Fruit fly (Drosophila melanogaster): ENCODE results near the gene Cp7Fc.

Gene Cp7Fc

DNA sequence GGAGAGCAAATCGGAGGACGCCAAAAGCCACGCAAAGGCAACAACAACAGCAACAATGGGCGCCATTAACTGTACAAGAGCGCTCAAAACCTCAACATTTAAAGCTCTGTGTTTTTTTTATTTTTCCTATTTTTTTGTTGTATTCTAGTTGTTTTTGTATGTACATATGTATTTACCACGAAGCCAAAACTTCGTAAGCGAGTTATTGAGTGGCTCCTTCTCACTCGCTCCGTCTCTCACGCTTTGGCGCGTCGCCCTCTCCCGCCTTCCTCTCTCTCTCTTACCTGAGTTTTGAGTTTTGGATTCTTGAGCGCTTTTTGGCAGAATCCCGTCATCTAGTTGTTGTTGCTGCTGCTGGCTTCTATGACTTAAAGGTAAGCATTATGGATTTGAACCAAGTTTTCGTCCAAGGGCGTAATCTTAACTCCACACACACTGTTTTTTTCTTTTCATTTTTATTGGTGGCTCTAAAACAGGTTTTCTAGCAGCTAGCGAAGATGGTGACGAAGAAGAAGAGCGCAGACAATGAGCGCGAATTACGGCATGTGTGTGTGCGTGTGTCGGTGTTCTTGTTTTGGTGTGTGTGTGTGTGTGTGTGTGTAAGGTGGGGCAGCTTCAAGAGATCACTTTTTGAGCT is 41.2 kb downstream of the Cp7Fc start (continued):
- TF ChIP-seq sob (GFP tag; IDR thresholded peaks at IDR 0.05) (no peak), pros (GFP tag; optimal IDR thresholded peaks at IDR 0.05) (peak; percentile 89), Drgx (GFP tag; IDR thresholded peaks at IDR 0.05) (0 out of 2 replicates have a peak, but pooled peaks have one; percentile 18), prd (optimal IDR thresholded peaks at IDR 0.05) (no peak), prd (GFP tag; IDR thresholded peaks at IDR 0.05) (no peak), CG17361 (GFP tag; IDR thresholded peaks at IDR 0.05) (no peak), CG1233 (GFP tag; optimal IDR thresholded peaks at IDR 0.05) (no peak), sens (GFP tag) (no peak), CG7372 (GFP tag; IDR thresholded peaks at IDR 0.05) (no peak), CG15011 (GFP tag; optimal IDR thresholded peaks at IDR 0.05) (no peak), CG10462 (GFP tag; optimal IDR thresholded peaks at IDR 0.05) (no peak), z (GFP tag; IDR thresholded peaks at IDR 0.05) (peak; percentile 95), Lim3 (GFP tag; IDR thresholded peaks at IDR 0.05) (no peak), dan (GFP tag; IDR thresholded peaks at IDR 0.05) (no peak), CG8281 (tag; optimal IDR thresholded peaks at IDR 0.05) (no peak), trem (tag; optimal IDR thresholded peaks at IDR 0.05) (no peak), Hsf (GFP tag; optimal IDR thresholded peaks at IDR 0.05) (no peak), az2 (GFP tag; optimal IDR thresholded peaks at IDR 0.05) (no peak), CG9437 (GFP tag; optimal IDR thresholded peaks at IDR 0.05) (no peak), HmgD (GFP tag; optimal IDR thresholded peaks at IDR 0.05) (no peak), CG17385 (GFP tag; optimal IDR thresholded peaks at IDR 0.05) (peak; percentile 84), Camta (GFP tag; optimal IDR thresholded peaks at IDR 0.05) (no peak), CG32532 (GFP tag; IDR thresholded peaks at IDR 0.05) (0 out of 2 replicates have a peak, but pooled peaks have one; percentile 4), fru (optimal IDR thresholded peaks at IDR 0.05) (no peak), CG6175 (GFP tag; IDR thresholded peaks at IDR 0.05) (no peak), CG2120 (GFP tag; optimal IDR thresholded peaks at IDR 0.05) (no peak), CG2875 (GFP tag; optimal IDR thresholded peaks at IDR 0.05) (no peak), CG17359 (tag; optimal IDR thresholded peaks at IDR 0.05) (no peak), NC2β (GFP tag; optimal IDR thresholded peaks at IDR 0.05) (no peak), her (GFP tag; optimal IDR thresholded peaks at IDR 0.05) (no peak), Neu2 (GFP tag; optimal IDR thresholded peaks at IDR 0.05; ENCODE audit: borderline replicate concordance) (no peak), slbo (GFP tag; IDR thresholded peaks at IDR 0.05) (no peak), croc (GFP tag; conservative IDR thresholded peaks at IDR 0.05) (no peak), CG14710 (tag; optimal IDR thresholded peaks at IDR 0.05) (no peak), br (optimal IDR thresholded peaks at IDR 0.05) (no peak), CG1832 (GFP tag; optimal IDR thresholded peaks at IDR 0.05) (no peak), trh (GFP tag; optimal IDR thresholded peaks at IDR 0.05) (no peak), kah (GFP tag; optimal IDR thresholded peaks at IDR 0.05) (no peak), cg (GFP tag; optimal IDR thresholded peaks at IDR 0.05) (peak; percentile 83), chif (GFP tag; optimal IDR thresholded peaks at IDR 0.05) (no peak), HHEX (GFP tag; optimal IDR thresholded peaks at IDR 0.05) (no peak), p53 (GFP tag; optimal IDR thresholded peaks at IDR 0.05) (no peak), tup (GFP tag; optimal IDR thresholded peaks at IDR 0.05) (no peak), ttk (GFP tag; IDR thresholded peaks at IDR 0.05) (no peak), CG10366 (GFP tag; IDR thresholded peaks at IDR 0.05) (no peak), sr (GFP tag; IDR thresholded peaks at IDR 0.05) (no peak), ro (GFP tag; IDR thresholded peaks at IDR 0.05) (no peak), CG10267 (tag; optimal IDR thresholded peaks at IDR 0.05) (no peak), sqz (GFP tag; optimal IDR thresholded peaks at IDR 0.05) (peak; percentile 54)
